Worm (Caenorhabditis elegans): Measurements from ENCODE around the gene spr-1.

DNA sequence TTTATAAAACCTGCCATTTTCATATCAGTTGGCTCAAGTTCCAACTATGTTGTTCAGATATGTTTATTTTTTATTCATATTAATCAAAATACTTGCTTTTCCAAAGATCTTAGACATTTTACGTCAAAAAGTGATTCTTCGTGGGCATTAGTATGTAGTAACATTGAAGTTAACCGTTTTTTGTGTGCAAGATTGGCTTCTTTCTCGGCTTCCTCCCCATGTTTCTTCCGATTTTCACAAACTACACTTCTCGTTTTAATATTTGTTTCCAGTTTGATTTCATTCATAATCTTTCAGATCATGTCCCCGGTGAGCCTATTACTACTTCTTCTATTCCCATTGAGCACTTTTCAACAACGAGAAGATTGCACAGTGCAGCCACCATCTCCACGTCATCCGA is 28.3 kb upstream of the spr-1 start, which contains the start of gene sul-2:
- TF ChIP-seq ztf-23 (GFP tag; IDR thresholded peaks at IDR 0.05) (no peak), med-1 (GFP tag; optimal IDR thresholded peaks at IDR 0.05; ENCODE audit: insufficient read depth) (no peak), flt-1 (GFP tag; IDR thresholded peaks at IDR 0.05) (no peak), klf-2 (GFP tag; conservative IDR thresholded peaks at IDR 0.05) (no peak)
